Fruit fly (Drosophila melanogaster) whole organism, adult: Measurements from ENCODE around the gene mRpL10.

Source experiments
- CG11617 ChIP-seq: fragments of 200-800 bp; sonication (Bioruptor generic); optimal IDR thresholded peaks from 2 replicates; lab custom pipeline; 2017; ENCODE audit warnings: mild to moderate bottlenecking, missing biosample characterization, missing genetic modification reagents, missing genetic modification characterization
- CG5204 ChIP-seq: fragments of 200-800 bp; sonication (Bioruptor generic); optimal IDR thresholded peaks from 2 replicates; lab custom pipeline; 2016; ENCODE audit warnings: missing biosample characterization, missing genetic modification characterization
- CG7045 ChIP-seq: fragments of 200-800 bp; sonication (Bioruptor generic); optimal IDR thresholded peaks from 2 replicates; lab custom pipeline; 2017; ENCODE audit warnings: missing biosample characterization, mild to moderate bottlenecking, missing genetic modification characterization
- Mnt ChIP-seq: fragments of 200-800 bp; sonication (Bioruptor generic); optimal IDR thresholded peaks from 2 replicates; lab custom pipeline; 2016; ENCODE audit warnings: missing biosample characterization, mild to moderate bottlenecking, missing genetic modification characterization
- kay ChIP-seq: fragments of 200-800 bp; sonication (Bioruptor generic); peaks from one replicate; lab custom pipeline; 2016; ENCODE audit warnings: missing biosample characterization, missing genetic modification characterization, borderline replicate concordance

- no peak for TF ChIP-seq CG7045 (GFP tag; lab: Kevin White, UChicago)
- no peak for TF ChIP-seq kay (GFP tag; lab: Kevin White, UChicago)
- TF ChIP-seq Mnt = no peak
- TF ChIP-seq CG5204 (GFP tag; lab: Kevin White, UChicago) = no peak
- no peak for TF ChIP-seq CG11617 (GFP tag; lab: Kevin White, UChicago)
These were observed 38.2 kb upstream of the mRpL10 start for dm6 chr2L:165253-165890.
